Fruit fly (Drosophila melanogaster): Measurements from ENCODE around the gene RunxA.

RunxA gene

DNA sequence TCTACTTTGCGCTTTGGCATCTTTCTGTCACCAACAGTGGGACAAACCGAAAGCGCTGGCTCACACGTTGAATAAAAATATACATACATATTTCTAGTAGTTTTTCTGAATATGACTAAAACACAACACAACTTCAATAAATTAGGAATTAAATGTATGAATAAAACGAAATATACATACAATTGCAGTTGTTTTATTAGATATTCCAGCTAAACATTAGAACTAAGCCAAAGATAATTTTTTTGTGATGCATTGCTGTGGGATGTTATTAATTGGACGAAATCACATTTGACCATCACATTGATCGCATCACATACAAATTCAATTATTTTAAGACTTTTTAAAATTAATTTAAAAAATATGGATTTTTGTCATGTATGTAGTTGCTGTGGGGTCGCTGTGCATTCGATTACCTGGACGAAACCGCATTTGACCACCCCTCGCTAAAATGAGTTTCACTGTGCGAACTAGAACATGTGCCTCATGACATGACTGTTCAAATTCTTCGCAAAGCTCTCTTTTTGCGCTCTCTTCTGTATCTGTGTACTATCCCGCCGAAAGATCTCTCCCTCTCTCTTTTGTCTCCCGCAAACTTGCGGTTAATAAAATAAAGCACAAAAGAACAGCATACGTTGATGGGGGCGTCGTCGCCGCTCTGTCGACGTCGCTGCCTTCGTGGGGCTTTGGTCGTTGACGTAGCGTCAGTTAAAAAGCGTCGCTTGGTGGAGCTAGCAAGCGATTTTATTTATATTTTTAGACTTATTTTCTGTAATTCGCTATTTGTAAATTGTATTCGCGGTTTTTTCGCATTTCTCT, 33.2 kb upstream of the RunxA start, which contains the start of gene Cyp6v1 (continued):
- TF ChIP-seq CG12155 (GFP tag; optimal IDR thresholded peaks at IDR 0.05) (peak; percentile 21), zen2 (GFP tag; IDR thresholded peaks at IDR 0.05; ENCODE audit: partially characterized antibody) (no peak), Stat92E (GFP tag; optimal IDR thresholded peaks at IDR 0.05) (no peak), tx (GFP tag; optimal IDR thresholded peaks at IDR 0.05) (no peak), stwl (tag; optimal IDR thresholded peaks at IDR 0.05) (no peak), CG6272 (GFP tag; IDR thresholded peaks at IDR 0.05) (no peak), CG18619 (GFP tag; optimal IDR thresholded peaks at IDR 0.05) (peak; percentile 70), CG7271 (tag; optimal IDR thresholded peaks at IDR 0.05) (no peak), CG13775 (GFP tag; optimal IDR thresholded peaks at IDR 0.05) (peak; percentile 62), Dip2 (GFP tag; IDR thresholded peaks at IDR 0.05) (no peak), CG7786 (GFP tag; optimal IDR thresholded peaks at IDR 0.05) (no peak), nom (GFP tag; optimal IDR thresholded peaks at IDR 0.05) (peak; percentile 7), ab (GFP tag; optimal IDR thresholded peaks at IDR 0.05) (no peak), sd (tag; optimal IDR thresholded peaks at IDR 0.05) (peak; percentile 24), chm (GFP tag; IDR thresholded peaks at IDR 0.05) (no peak), CG7357 (GFP tag; IDR thresholded peaks at IDR 0.05) (peak; percentile 53; the same call in 1 of the 3 replicates), croc (GFP tag; conservative IDR thresholded peaks at IDR 0.05) (no peak), CG17612 (GFP tag; IDR thresholded peaks at IDR 0.05) (no peak), salm (tag; optimal IDR thresholded peaks at IDR 0.05) (no peak), HLH4C (GFP tag; IDR thresholded peaks at IDR 0.05; ENCODE audit: partially characterized antibody) (no peak), CG32772 (GFP tag; IDR thresholded peaks at IDR 0.05) (no peak), CG4328 (GFP tag; optimal IDR thresholded peaks at IDR 0.05) (peak; percentile 20), Pdp1 (GFP tag; optimal IDR thresholded peaks at IDR 0.05) (peak in 1 of 2 experiments; percentile 35), CG10543 (GFP tag; optimal IDR thresholded peaks at IDR 0.05) (peak; percentile 62), CG10209 (GFP tag; optimal IDR thresholded peaks at IDR 0.05) (peak; percentile 44), Hr39 (optimal IDR thresholded peaks at IDR 0.05) (no peak), zfh1 (GFP tag; IDR thresholded peaks at IDR 0.05) (no peak), Nf-YC (tag; optimal IDR thresholded peaks at IDR 0.05) (peak; percentile 7), ind (GFP tag; optimal IDR thresholded peaks at IDR 0.05) (peak; percentile 42), D (optimal IDR thresholded peaks at IDR 0.05) (no peak), D (GFP tag; optimal IDR thresholded peaks at IDR 0.05) (no peak), Hmr (GFP tag; optimal IDR thresholded peaks at IDR 0.05) (peak; percentile 62), trh (GFP tag; optimal IDR thresholded peaks at IDR 0.05) (no peak), CG8359 (GFP tag; optimal IDR thresholded peaks at IDR 0.05; ENCODE audit: borderline replicate concordance) (no peak), kah (GFP tag; optimal IDR thresholded peaks at IDR 0.05) (no peak), sim (GFP tag; IDR thresholded peaks at IDR 0.05) (no peak), peb (GFP tag; IDR thresholded peaks at IDR 0.05) (no peak), CG2875 (GFP tag; optimal IDR thresholded peaks at IDR 0.05) (no peak), Gsc (GFP tag; IDR thresholded peaks at IDR 0.05) (no peak), Sry-δ (GFP tag; optimal IDR thresholded peaks at IDR 0.05) (no peak), p53 (GFP tag; optimal IDR thresholded peaks at IDR 0.05) (no peak), CG14441 (GFP tag; IDR thresholded peaks at IDR 0.05) (no peak), gce (GFP tag; IDR thresholded peaks at IDR 0.05) (no peak), Dll (GFP tag; IDR thresholded peaks at IDR 0.05; ENCODE audit: partially characterized antibody) (no peak), Tbp (GFP tag; optimal IDR thresholded peaks at IDR 0.05) (no peak), CG10654 (GFP tag; optimal IDR thresholded peaks at IDR 0.05) (peak; percentile 10), CG1603 (tag; optimal IDR thresholded peaks at IDR 0.05) (no peak), odd (GFP tag; optimal IDR thresholded peaks at IDR 0.05) (peak; percentile 26), CG18262 (tag; optimal IDR thresholded peaks at IDR 0.05) (peak; percentile 39), CG18599 (GFP tag; optimal IDR thresholded peaks at IDR 0.05) (peak; percentile 45)

Measured in whole organism, embryonic.